Worm (Caenorhabditis elegans): ENCODE data around the gene set-16.
A peak's percentile ranks its signal among the peaks of the same experiment; 100 is the strongest.

- TF ChIP-seq ceh-82 (tag; optimal IDR thresholded peaks at IDR 0.05) = no peak
- TF ChIP-seq ztf-4 (tag; optimal IDR thresholded peaks at IDR 0.05) = no peak
- no peak for TF ChIP-seq ceh-8 (GFP tag; optimal IDR thresholded peaks at IDR 0.05)
- peak in 1 of 2 experiments; percentile 16 for TF ChIP-seq ztf-11 (tag; optimal IDR thresholded peaks at IDR 0.05)
- TF ChIP-seq blmp-1 (tag; optimal IDR thresholded peaks at IDR 0.05) = no peak
- TF ChIP-seq mep-1 (tag; optimal IDR thresholded peaks at IDR 0.05) = no peak
- TF ChIP-seq nhr-12 (tag; optimal IDR thresholded peaks at IDR 0.05) = no peak
- TF ChIP-seq pax-3 (tag; optimal IDR thresholded peaks at IDR 0.05) = no peak
- no peak for TF ChIP-seq ama-1 (optimal IDR thresholded peaks at IDR 0.05)
- TF ChIP-seq dpl-1 (GFP tag; optimal IDR thresholded peaks at IDR 0.05) = peak in 1 of 3 experiments; percentile 0
- TF ChIP-seq mdl-1 (tag; optimal IDR thresholded peaks at IDR 0.05) = no peak
- TF ChIP-seq hpl-2 (GFP tag; optimal IDR thresholded peaks at IDR 0.05) = no peak
These were observed 54.1 kb downstream of the set-16 start for ce11 chrIII:13697822-13698221.
